Fruit fly (Drosophila melanogaster) whole organism, embryonic: ENCODE data around the gene sud1.

ENCODE experiments used
- Awh ChIP-seq: fragments of 200-800 bp; sonication (Bioruptor generic); IDR thresholded peaks from 2 replicates; pipeline ENCODE4, ENCODE4 v1.3.6; 2022; ENCODE audit warnings: missing biosample characterization, missing genetic modification characterization
- BEAF-32 ChIP-seq: fragments of 200-800 bp; sonication (Bioruptor generic); optimal IDR thresholded peaks from 3 replicates; lab custom pipeline; 2017; ENCODE audit warnings: missing biosample characterization, missing genetic modification characterization, mild to moderate bottlenecking, moderate library complexity, missing genetic modification reagents
- CG10543 ChIP-seq: fragments of 200-800 bp; sonication (Bioruptor generic); optimal IDR thresholded peaks from 3 replicates; lab custom pipeline; 2017; ENCODE audit warnings: missing biosample characterization, mild to moderate bottlenecking, missing genetic modification characterization, moderate library complexity
- CG12391 ChIP-seq: fragments of 200-800 bp; sonication (Bioruptor generic); optimal IDR thresholded peaks from 3 replicates; lab custom pipeline; 2018; ENCODE audit warnings: missing biosample characterization, mild to moderate bottlenecking, missing genetic modification characterization, moderate library complexity
- CG12769 ChIP-seq: fragments of 200-800 bp; sonication (Bioruptor generic); optimal IDR thresholded peaks from 2 replicates; lab custom pipeline; 2019; ENCODE audit warnings: missing biosample characterization, mild to moderate bottlenecking, missing genetic modification characterization, moderate library complexity
- CG13287 ChIP-seq: fragments of 200-800 bp; sonication (Bioruptor generic); IDR thresholded peaks from 2 replicates; pipeline ENCODE4 v1.3.6; 2022; ENCODE audit warnings: missing biosample characterization, missing genetic modification characterization; ENCODE audit not compliant: partially characterized antibody
- CG14441 ChIP-seq: fragments of 200-800 bp; sonication (Bioruptor generic); IDR thresholded peaks from 2 replicates; pipeline ENCODE4 v1.3.6; 2022; ENCODE audit warnings: missing biosample characterization, missing genetic modification characterization
- CG14667 ChIP-seq: fragments of 200-800 bp; sonication (Bioruptor generic); IDR thresholded peaks from 2 replicates; pipeline ENCODE4 v1.3.6; 2022; ENCODE audit warnings: missing biosample characterization, missing genetic modification characterization
- CG16813 ChIP-seq: fragments of 200-800 bp; sonication (Bioruptor generic); IDR thresholded peaks from 3 replicates; pipeline ENCODE4 v1.3.6; 2022; ENCODE audit warnings: missing biosample characterization, missing genetic modification characterization; ENCODE audit not compliant: partially characterized antibody
- CG17802 ChIP-seq: fragments of 200-800 bp; sonication (Bioruptor generic); optimal IDR thresholded peaks from 2 replicates; lab custom pipeline; 2018; ENCODE audit warnings: missing biosample characterization, mild to moderate bottlenecking, missing genetic modification characterization, moderate library complexity
- CG18262 ChIP-seq: fragments of 200-800 bp; optimal IDR thresholded peaks from 3 replicates; lab custom pipeline; 2019; ENCODE audit warnings: missing biosample characterization, mild to moderate bottlenecking, missing genetic modification characterization, moderate library complexity
- CG18764 ChIP-seq: fragments of 200-800 bp; sonication (Bioruptor generic); optimal IDR thresholded peaks from 3 replicates; lab custom pipeline; 2016; ENCODE audit warnings: missing biosample characterization, missing genetic modification characterization
- CG2116 ChIP-seq: fragments of 200-800 bp; sonication (Bioruptor generic); optimal IDR thresholded peaks from 3 replicates; lab custom pipeline; 2018; ENCODE audit warnings: missing biosample characterization, mild to moderate bottlenecking, missing genetic modification characterization
- CG2678 ChIP-seq: fragments of 200-800 bp; sonication (Bioruptor generic); optimal IDR thresholded peaks from 3 replicates; lab custom pipeline; 2019; ENCODE audit warnings: missing biosample characterization, mild to moderate bottlenecking, missing genetic modification characterization, moderate library complexity
- CG32767 ChIP-seq: fragments of 200-800 bp; sonication (Bioruptor generic); IDR thresholded peaks from 2 replicates; pipeline ENCODE4 v1.3.6; 2022; ENCODE audit warnings: missing biosample characterization, missing genetic modification characterization
- CG4282 ChIP-seq: fragments of 200-800 bp; sonication (Bioruptor generic); optimal IDR thresholded peaks from 2 replicates; lab custom pipeline; 2016; ENCODE audit warnings: missing biosample characterization, missing genetic modification characterization
- CG4707 ChIP-seq: fragments of 200-800 bp; sonication (Bioruptor generic); optimal IDR thresholded peaks from 2 replicates; lab custom pipeline; 2018; ENCODE audit warnings: missing biosample characterization, mild to moderate bottlenecking, missing genetic modification characterization, moderate library complexity
- CG4820 ChIP-seq: fragments of 200-800 bp; sonication (Bioruptor generic); optimal IDR thresholded peaks from 3 replicates; lab custom pipeline; 2016; ENCODE audit warnings: missing biosample characterization, missing genetic modification characterization
- CG4854 ChIP-seq: fragments of 200-800 bp; sonication (Bioruptor generic); optimal IDR thresholded peaks from 2 replicates; lab custom pipeline; 2016; ENCODE audit warnings: missing biosample characterization, missing genetic modification characterization, inconsistent platforms
- CG6272 ChIP-seq: fragments of 200-800 bp; sonication (Bioruptor generic); IDR thresholded peaks from 2 replicates; pipeline ENCODE4 v1.3.6; 2022; ENCODE audit warnings: missing biosample characterization, missing genetic modification characterization
- D ChIP-seq, 2 experiments: fragments of 200-800 bp in 1 of 2; fragments of >200 bp in 1 of 2; sonication (Bioruptor generic) in 1 of 2; optimal IDR thresholded peaks; 2 replicates in 1 of 2; 3 replicates in 1 of 2; lab custom pipeline; 2017; ENCODE audit warnings: mild to moderate bottlenecking in 1 of 2, missing biosample characterization in 1 of 2, missing genetic modification characterization in 1 of 2, missing genetic modification reagents in 1 of 2
- Doc3 ChIP-seq: fragments of 200-800 bp; sonication (Bioruptor generic); IDR thresholded peaks from 3 replicates; pipeline ENCODE4 v1.3.6; 2022; ENCODE audit warnings: missing biosample characterization, missing genetic modification characterization; ENCODE audit not compliant: partially characterized antibody
- Kr ChIP-seq: fragments of 200-800 bp; sonication (Bioruptor generic); optimal IDR thresholded peaks from 2 replicates; lab custom pipeline; 2017; ENCODE audit warnings: missing biosample characterization, mild to moderate bottlenecking, missing genetic modification characterization
- MESR4 ChIP-seq: fragments of 200-800 bp; sonication (Bioruptor generic); optimal IDR thresholded peaks from 2 replicates; lab custom pipeline; 2018; ENCODE audit warnings: missing biosample characterization, mild to moderate bottlenecking, missing genetic modification characterization, moderate library complexity
- NFAT ChIP-seq: fragments of 200-800 bp; sonication (Bioruptor generic); IDR thresholded peaks from 2 replicates; pipeline ENCODE4 v1.3.6; 2022; ENCODE audit warnings: missing biosample characterization, missing genetic modification characterization
- NfI ChIP-seq: fragments of 200-800 bp; sonication (Bioruptor generic); optimal IDR thresholded peaks from 3 replicates; lab custom pipeline; 2018; ENCODE audit warnings: missing biosample characterization, mild to moderate bottlenecking, missing genetic modification characterization, moderate library complexity
- PHDP ChIP-seq: fragments of 200-800 bp; sonication (Bioruptor generic); optimal IDR thresholded peaks from 3 replicates; lab custom pipeline; 2018; ENCODE audit warnings: missing biosample characterization, mild to moderate bottlenecking, missing genetic modification characterization, moderate library complexity
- Scr ChIP-seq: fragments of 200-800 bp; sonication (Bioruptor generic); IDR thresholded peaks from 2 replicates; pipeline ENCODE4 v1.3.6; 2022; ENCODE audit warnings: missing biosample characterization, missing genetic modification characterization; ENCODE audit not compliant: partially characterized antibody
- Sin3A ChIP-seq: fragments of >200 bp; optimal IDR thresholded peaks from 2 replicates; lab custom pipeline; 2018
- Xbp1 ChIP-seq: fragments of 200-800 bp; sonication (Bioruptor generic); optimal IDR thresholded peaks from 3 replicates; lab custom pipeline; 2016; ENCODE audit warnings: missing biosample characterization, mild to moderate bottlenecking, missing genetic modification characterization
- ab ChIP-seq: fragments of 200-800 bp; sonication (Bioruptor generic); optimal IDR thresholded peaks from 2 replicates; lab custom pipeline; 2016; ENCODE audit warnings: missing biosample characterization, missing genetic modification characterization
- ara ChIP-seq: fragments of 200-800 bp; sonication (Bioruptor generic); IDR thresholded peaks from 2 replicates; pipeline ENCODE4 v1.3.6; 2022; ENCODE audit warnings: missing biosample characterization, missing genetic modification characterization
- br ChIP-seq: fragments of >200 bp; optimal IDR thresholded peaks from 2 replicates; lab custom pipeline; 2017
- cas ChIP-seq: fragments of 200-800 bp; sonication (Bioruptor generic); IDR thresholded peaks from 2 replicates; pipeline ENCODE4 v1.3.6; 2022; ENCODE audit warnings: missing biosample characterization, missing genetic modification characterization
- corto ChIP-seq: fragments of 200-800 bp; sonication (Bioruptor generic); optimal IDR thresholded peaks from 2 replicates; lab custom pipeline; 2016; ENCODE audit warnings: missing biosample characterization, mild to moderate bottlenecking, missing genetic modification characterization, moderate library complexity
- crc ChIP-seq: fragments of 200-800 bp; sonication (Bioruptor generic); optimal IDR thresholded peaks from 2 replicates; lab custom pipeline; 2016; ENCODE audit warnings: missing biosample characterization, missing genetic modification characterization
- dmrt11E ChIP-seq: fragments of 200-800 bp; sonication (Bioruptor generic); optimal IDR thresholded peaks from 3 replicates; lab custom pipeline; 2018; ENCODE audit warnings: missing biosample characterization, mild to moderate bottlenecking, missing genetic modification characterization, moderate library complexity
- ems ChIP-seq: fragments of 200-800 bp; sonication (Bioruptor generic); optimal IDR thresholded peaks from 3 replicates; lab custom pipeline; 2016; ENCODE audit warnings: missing biosample characterization, missing genetic modification characterization
- esg ChIP-seq: fragments of 200-800 bp; sonication (Bioruptor generic); conservative IDR thresholded peaks from 2 replicates; pipeline ENCODE4 v1.3.6; 2022; ENCODE audit warnings: missing biosample characterization, missing genetic modification characterization
- exex ChIP-seq: fragments of 200-800 bp; sonication (Bioruptor generic); optimal IDR thresholded peaks from 4 replicates; lab custom pipeline; 2018; ENCODE audit warnings: missing biosample characterization, mild to moderate bottlenecking, missing genetic modification characterization, moderate library complexity
- fd102C ChIP-seq: fragments of 200-800 bp; sonication (Bioruptor generic); optimal IDR thresholded peaks from 2 replicates; lab custom pipeline; 2018; ENCODE audit warnings: missing biosample characterization, mild to moderate bottlenecking, missing genetic modification characterization, moderate library complexity
- ind ChIP-seq: fragments of 200-800 bp; sonication (Bioruptor generic); optimal IDR thresholded peaks from 3 replicates; lab custom pipeline; 2016; ENCODE audit warnings: missing biosample characterization, missing genetic modification characterization
- inv ChIP-seq: fragments of 200-800 bp; sonication (Bioruptor generic); IDR thresholded peaks from 2 replicates; pipeline ENCODE4 v1.3.6; 2022; ENCODE audit warnings: missing biosample characterization, missing genetic modification characterization; ENCODE audit not compliant: partially characterized antibody
- jigr1 ChIP-seq: fragments of 200-800 bp; sonication (Bioruptor generic); IDR thresholded peaks from 3 replicates; pipeline ENCODE4 v1.3.6; 2022; ENCODE audit warnings: missing biosample characterization, missing genetic modification characterization
- pzg ChIP-seq: fragments of 200-800 bp; sonication (Bioruptor generic); optimal IDR thresholded peaks from 3 replicates; lab custom pipeline; 2018; ENCODE audit warnings: missing biosample characterization, mild to moderate bottlenecking, missing genetic modification characterization, moderate library complexity
- shn ChIP-seq: fragments of 200-800 bp; sonication (Bioruptor generic); optimal IDR thresholded peaks from 3 replicates; lab custom pipeline; 2016; ENCODE audit warnings: missing biosample characterization, missing genetic modification characterization
- sob ChIP-seq: fragments of 200-800 bp; sonication (Bioruptor generic); IDR thresholded peaks from 2 replicates; pipeline ENCODE4 v1.3.6; 2022; ENCODE audit warnings: missing biosample characterization, missing genetic modification characterization
- tx ChIP-seq: fragments of 200-800 bp; sonication (Bioruptor generic); optimal IDR thresholded peaks from 2 replicates; lab custom pipeline; 2016; ENCODE audit warnings: missing biosample characterization, missing genetic modification characterization

sud1 gene

DNA sequence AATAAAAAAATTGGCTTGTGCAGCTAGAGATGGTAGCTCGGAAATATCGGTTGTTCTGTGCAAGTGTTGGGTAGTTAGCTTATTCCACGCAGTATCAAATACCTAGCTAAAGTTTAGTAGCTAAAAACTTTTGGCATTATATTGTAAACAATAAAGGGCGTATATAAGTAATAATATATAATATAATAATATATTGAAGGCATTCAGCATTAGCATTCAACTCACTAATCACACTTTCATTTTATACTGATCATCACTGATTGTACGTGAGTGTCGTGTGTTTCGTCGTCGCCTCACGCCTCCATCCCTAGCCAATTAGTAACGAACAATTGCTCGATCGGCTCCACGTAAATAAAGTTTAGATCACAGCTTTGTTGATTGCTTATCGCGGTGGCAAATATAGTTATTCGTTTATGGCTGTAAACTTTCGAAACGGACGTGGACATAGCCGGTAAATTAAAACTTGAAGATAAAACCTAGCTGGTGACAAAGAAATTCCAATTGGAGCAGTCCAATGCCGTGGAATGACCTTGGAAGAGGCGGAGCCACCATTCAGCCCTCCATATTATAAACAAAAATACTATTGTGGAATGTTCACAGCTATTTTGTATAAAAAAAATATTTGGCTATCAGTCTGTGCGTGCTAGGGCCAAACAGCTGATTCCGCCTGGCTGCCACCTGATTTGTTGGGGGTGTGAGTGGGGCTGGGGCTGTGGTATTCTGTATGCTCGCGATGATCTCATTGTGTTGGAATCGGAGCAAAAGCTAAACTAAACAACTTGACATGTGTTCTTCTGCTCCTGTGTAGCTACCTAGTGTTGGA is at the start of gene sud1, which contains the start of the genes PIG-S and CG11168 (continued):
- peak; percentile 59 for TF ChIP-seq CG14667 (GFP tag; lab: Robert Waterston, UW)
- TF ChIP-seq Awh = no peak
- TF ChIP-seq CG4820 (GFP tag; lab: Kevin White, UChicago) = peak; percentile 30
- TF ChIP-seq jigr1 (GFP tag; lab: Robert Waterston, UW) = 0 out of 3 replicates have a peak, but pooled peaks have one; percentile 17
- TF ChIP-seq PHDP (tag; lab: Kevin White, UChicago) = no peak
- peak; percentile 57 for TF ChIP-seq NfI (GFP tag; lab: Kevin White, UChicago)
- TF ChIP-seq crc (GFP tag; lab: Kevin White, UChicago) = no peak
- TF ChIP-seq NFAT (GFP tag; lab: Robert Waterston, UW) = 0 out of 2 replicates have a peak, but pooled peaks have one; percentile 16
- TF ChIP-seq Xbp1 (GFP tag; lab: Kevin White, UChicago) = peak; percentile 70
- TF ChIP-seq CG13287 = peak; percentile 97
- TF ChIP-seq Kr (GFP tag; lab: Kevin White, UChicago) = no peak
- no peak for TF ChIP-seq tx (GFP tag; lab: Kevin White, UChicago)
- TF ChIP-seq CG12769 (tag; lab: Kevin White, UChicago) = peak; percentile 42
- peak; percentile 34 for TF ChIP-seq CG18764 (GFP tag; lab: Kevin White, UChicago)
- TF ChIP-seq fd102C (GFP tag; lab: Kevin White, UChicago) = no peak
- no peak for TF ChIP-seq CG2678 (tag; lab: Kevin White, UChicago)
- TF ChIP-seq Scr (GFP tag; lab: Robert Waterston, UW) = peak; percentile 96
- TF ChIP-seq cas (GFP tag; lab: Robert Waterston, UW) = no peak
- TF ChIP-seq CG10543 (GFP tag; lab: Kevin White, UChicago) = peak; percentile 20
- TF ChIP-seq esg = peak; percentile 52; the same call in 1 of the 2 replicates
- peak; percentile 65; the same call in 1 of the 2 replicates for TF ChIP-seq sob
- TF ChIP-seq ara (GFP tag; lab: Robert Waterston, UW) = peak; percentile 8; the same call in 1 of the 2 replicates
- peak; percentile 63 for TF ChIP-seq CG14441 (GFP tag; lab: Robert Waterston, UW)
- peak; percentile 95 for TF ChIP-seq CG16813 (GFP tag; lab: Robert Waterston, UW)
- TF ChIP-seq shn (GFP tag; lab: Kevin White, UChicago) = no peak
- peak; percentile 38 for TF ChIP-seq MESR4 (GFP tag; lab: Kevin White, UChicago)
- TF ChIP-seq Sin3A (lab: Kevin White, UChicago) = peak; percentile 43
- TF ChIP-seq pzg = peak; percentile 56
- peak; percentile 93 for TF ChIP-seq BEAF-32
- no peak for TF ChIP-seq corto (GFP tag; lab: Kevin White, UChicago)
- TF ChIP-seq ind (GFP tag; lab: Kevin White, UChicago) = peak; percentile 73
- no peak for TF ChIP-seq ems (GFP tag; lab: Kevin White, UChicago)
- TF ChIP-seq exex (tag; lab: Kevin White, UChicago) = peak; percentile 54
- no peak for TF ChIP-seq CG4854
- peak; percentile 59 for TF ChIP-seq CG6272 (GFP tag; lab: Robert Waterston, UW)
- TF ChIP-seq dmrt11E (tag; lab: Kevin White, UChicago) = peak; percentile 69
- TF ChIP-seq CG12391 (tag; lab: Kevin White, UChicago) = peak; percentile 81
- no peak for TF ChIP-seq D (optimal IDR thresholded peaks at IDR 0.05; lab: Kevin White, UChicago)
- TF ChIP-seq D (GFP tag; optimal IDR thresholded peaks at IDR 0.05; lab: Kevin White, UChicago) = peak; percentile 19
- 0 out of 2 replicates have a peak, but pooled peaks have one; percentile 28 for TF ChIP-seq CG32767
- peak; percentile 96 for TF ChIP-seq Doc3 (GFP tag; lab: Robert Waterston, UW)
- no peak for TF ChIP-seq CG4282 (GFP tag; lab: Kevin White, UChicago)
- peak; percentile 64 for TF ChIP-seq CG18262 (tag; lab: Kevin White, UChicago)
- TF ChIP-seq CG17802 = no peak
- TF ChIP-seq CG2116 = peak; percentile 61
- TF ChIP-seq ab (GFP tag; lab: Kevin White, UChicago) = no peak
- TF ChIP-seq br (lab: Kevin White, UChicago) = no peak
- no peak for TF ChIP-seq CG4707 (GFP tag; lab: Kevin White, UChicago)
- peak; percentile 97 for TF ChIP-seq inv (GFP tag; lab: Robert Waterston, UW)
